Worm (Caenorhabditis elegans) whole organism, L1 larva: ENCODE data around the gene K07C5.3.

Experiments
- F16B12.6 ChIP-seq: fragments of 150-350 bp; optimal IDR thresholded peaks from 2 replicates; lab custom pipeline; 2014; ENCODE audit warnings: missing biosample characterization, missing genetic modification characterization
- alr-1 ChIP-seq: fragments of 200-800 bp; sonication (Bioruptor generic); optimal IDR thresholded peaks from 2 replicates; lab custom pipeline; 2018; ENCODE audit warnings: borderline replicate concordance, mild to moderate bottlenecking, missing genetic modification characterization, missing compliant biosample characterization
- ceh-82 ChIP-seq, 3 experiments: fragments of 150-350 bp in 1 of 3; sonication (generic microtip) in 2 of 3; optimal IDR thresholded peaks; 2 replicates each; lab custom pipeline; 2014 to 2017; ENCODE audit warnings: missing biosample characterization in 3 of 3, missing genetic modification characterization in 3 of 3
- ceh-90 ChIP-seq: sonication (generic microtip); optimal IDR thresholded peaks from 2 replicates; lab custom pipeline; 2016; ENCODE audit warnings: missing genetic modification characterization, missing compliant biosample characterization
- ces-1 ChIP-seq: fragments of 150-350 bp; optimal IDR thresholded peaks from 2 replicates; lab custom pipeline; 2014; ENCODE audit warnings: missing biosample characterization, missing genetic modification reagents, missing genetic modification characterization
- efl-1 ChIP-seq, 4 experiments: fragments of 150-350 bp; optimal IDR thresholded peaks in 3 of 4; peaks in 1 of 4; 1 replicate in 1 of 4; 2 replicates in 3 of 4; lab custom pipeline; 2014; ENCODE audit warnings: missing biosample characterization in 2 of 4, missing genetic modification characterization in 2 of 4, missing genetic modification reagents in 2 of 4
- egl-13 ChIP-seq: sonication (generic microtip); optimal IDR thresholded peaks from 2 replicates; lab custom pipeline; 2016; ENCODE audit warnings: missing genotype, missing genetic modification reagents, missing genetic modification characterization, missing compliant biosample characterization
- elt-2 ChIP-seq: sonication (generic microtip); optimal IDR thresholded peaks from 2 replicates; lab custom pipeline; 2016; ENCODE audit warnings: missing genetic modification characterization, mild to moderate bottlenecking, inconsistent platforms, missing compliant biosample characterization, missing genetic modification reagents
- fkh-10 ChIP-seq: sonication (generic microtip); optimal IDR thresholded peaks from 2 replicates; lab custom pipeline; 2017; ENCODE audit warnings: missing biosample characterization, missing genetic modification reagents, missing genetic modification characterization
- fkh-8 ChIP-seq: sonication (generic microtip); optimal IDR thresholded peaks from 2 replicates; lab custom pipeline; 2016; ENCODE audit warnings: mild to moderate bottlenecking, missing genetic modification characterization, missing compliant biosample characterization
- fos-1 ChIP-seq: fragments of 150-350 bp; optimal IDR thresholded peaks from 2 replicates; lab custom pipeline; 2014; ENCODE audit warnings: missing biosample characterization, missing genetic modification characterization
- hlh-17 ChIP-seq: fragments of 200-800 bp; sonication (Bioruptor generic); optimal IDR thresholded peaks from 2 replicates; lab custom pipeline; 2018; ENCODE audit warnings: missing genetic modification characterization, mild to moderate bottlenecking, missing compliant biosample characterization, moderate library complexity, borderline replicate concordance
- hlh-4 ChIP-seq: sonication (generic microtip); optimal IDR thresholded peaks from 2 replicates; lab custom pipeline; 2016; ENCODE audit warnings: mild to moderate bottlenecking, missing genetic modification characterization, missing compliant biosample characterization
- irx-1 ChIP-seq: sonication (generic microtip); optimal IDR thresholded peaks from 2 replicates; lab custom pipeline; 2016; ENCODE audit warnings: missing genetic modification characterization, missing compliant biosample characterization
- lin-14 ChIP-seq: fragments of 200-800 bp; sonication (Bioruptor generic); optimal IDR thresholded peaks from 2 replicates; lab custom pipeline; 2018; ENCODE audit warnings: mild to moderate bottlenecking, missing genetic modification characterization, moderate library complexity, missing compliant biosample characterization
- lin-15B ChIP-seq: fragments of 150-350 bp; sonication (generic microtip); optimal IDR thresholded peaks from 3 replicates; lab custom pipeline; 2014; ENCODE audit warnings: missing biosample characterization, missing genetic modification characterization
- lin-35 ChIP-seq, 2 experiments: fragments of 150-350 bp; optimal IDR thresholded peaks; 2 replicates each; lab custom pipeline; 2014; ENCODE audit warnings: missing biosample characterization in 2 of 2, missing genetic modification characterization in 2 of 2, missing genetic modification reagents in 2 of 2
- lir-3 ChIP-seq: sonication (generic microtip); optimal IDR thresholded peaks from 2 replicates; lab custom pipeline; 2016; ENCODE audit warnings: mild to moderate bottlenecking, missing genetic modification characterization, moderate library complexity, missing compliant biosample characterization; ENCODE audit not compliant: poor library complexity
- mep-1 ChIP-seq: fragments of 150-350 bp; optimal IDR thresholded peaks from 2 replicates; lab custom pipeline; 2014; ENCODE audit warnings: missing biosample characterization, missing genetic modification characterization
- nhr-11 ChIP-seq: fragments of 150-350 bp; optimal IDR thresholded peaks from 2 replicates; lab custom pipeline; 2014; ENCODE audit warnings: missing biosample characterization, missing genetic modification characterization
- nhr-85 ChIP-seq: sonication (generic microtip); peaks from one replicate; lab custom pipeline; 2016; ENCODE audit warnings: missing genetic modification characterization, inconsistent platforms, missing compliant biosample characterization
- pag-3 ChIP-seq: sonication (generic microtip); optimal IDR thresholded peaks from 2 replicates; lab custom pipeline; 2017; ENCODE audit warnings: missing genetic modification characterization, mild to moderate bottlenecking, missing compliant biosample characterization, antibody characterized with exemption, borderline replicate concordance; ENCODE audit not compliant: insufficient read depth
- skn-1 ChIP-seq: fragments of 150-350 bp; optimal IDR thresholded peaks from 2 replicates; lab custom pipeline; 2014; ENCODE audit warnings: missing biosample characterization, missing genetic modification characterization
- snpc-4 ChIP-seq: fragments of 150-350 bp; optimal IDR thresholded peaks from 2 replicates; lab custom pipeline; 2014; ENCODE audit warnings: missing biosample characterization, missing genetic modification characterization
- sox-4 ChIP-seq: sonication (generic microtip); optimal IDR thresholded peaks from 2 replicates; lab custom pipeline; 2016; ENCODE audit warnings: missing genetic modification characterization, missing compliant biosample characterization
- swsn-7 ChIP-seq: sonication (generic microtip); optimal IDR thresholded peaks from 2 replicates; lab custom pipeline; 2016; ENCODE audit warnings: missing genetic modification characterization, missing compliant biosample characterization
- tlp-1 ChIP-seq: fragments of 150-350 bp; optimal IDR thresholded peaks from 2 replicates; lab custom pipeline; 2014; ENCODE audit warnings: missing biosample characterization, missing genetic modification characterization
- unc-130 ChIP-seq: fragments of 150-350 bp; optimal IDR thresholded peaks from 2 replicates; lab custom pipeline; 2017; ENCODE audit warnings: missing biosample characterization, missing genetic modification characterization, inconsistent platforms
- unc-62 ChIP-seq: fragments of 150-350 bp; optimal IDR thresholded peaks from 2 replicates; lab custom pipeline; 2014; ENCODE audit warnings: missing biosample characterization, missing genetic modification reagents, missing genetic modification characterization
- unc-86 ChIP-seq: sonication (generic microtip); optimal IDR thresholded peaks from 2 replicates; lab custom pipeline; 2016; ENCODE audit warnings: missing genetic modification characterization, missing compliant biosample characterization
- vab-15 ChIP-seq: sonication (generic microtip); optimal IDR thresholded peaks from 2 replicates; lab custom pipeline; 2017; ENCODE audit warnings: missing genotype, mild to moderate bottlenecking, missing genetic modification characterization, missing compliant biosample characterization
- xbp-1 ChIP-seq: sonication (generic microtip); optimal IDR thresholded peaks from 2 replicates; lab custom pipeline; 2016; ENCODE audit warnings: missing genetic modification characterization, missing compliant biosample characterization
- zip-4 ChIP-seq: fragments of 200-800 bp; sonication (Bioruptor generic); optimal IDR thresholded peaks from 2 replicates; lab custom pipeline; 2018; ENCODE audit warnings: mild to moderate bottlenecking, missing genetic modification characterization, moderate library complexity, missing compliant biosample characterization

The K07C5.3 gene

ce11 chrV:10379293-10379692, 36.5 kb downstream of the K07C5.3 start, which contains the start of gene AC3.12:
AC3.12 (minus strand) TSS chrV:10379393.
- TF ChIP-seq nhr-85 (peak; percentile 2), unc-130 (no peak)

DNA sequence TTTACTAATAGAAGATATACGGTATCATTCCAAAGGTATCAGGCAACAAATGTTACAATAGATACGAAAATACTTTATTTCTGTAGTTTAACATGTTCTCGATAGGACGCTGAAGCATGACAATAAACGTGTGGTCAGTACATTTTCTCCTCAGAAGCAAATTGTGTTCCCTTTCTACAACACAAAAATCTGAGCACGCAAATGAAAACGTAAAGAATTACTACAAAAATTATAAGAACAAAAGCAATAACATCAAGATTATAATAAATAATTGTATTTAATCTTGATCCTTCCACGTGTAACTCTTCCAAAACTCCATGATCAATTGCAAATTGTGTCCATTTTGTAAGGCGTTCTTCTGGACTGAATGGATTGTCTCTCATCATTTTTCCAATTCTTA, 36.9 kb downstream of the K07C5.3 start:
- no peak for TF ChIP-seq ceh-82 (tag; optimal IDR thresholded peaks at IDR 0.05; lab: Kevin White, UChicago)
- no peak for TF ChIP-seq hlh-4 (tag; lab: Kevin White, UChicago)
- no peak for TF ChIP-seq snpc-4 (tag; lab: Kevin White, UChicago)
- TF ChIP-seq vab-15 (tag; lab: Kevin White, UChicago): no peak
- TF ChIP-seq, all 84 proteins: peak for 0

- TF ChIP-seq elt-2 (tag; lab: Kevin White, UChicago) (no peak), fos-1 (tag; lab: Kevin White, UChicago) (no peak), zip-4 (no peak), egl-13 (tag; lab: Kevin White, UChicago) (no peak), unc-62 (GFP tag; lab: Kevin White, UChicago) (no peak), lir-3 (tag; lab: Kevin White, UChicago) (no peak), ces-1 (GFP tag; lab: Kevin White, UChicago) (no peak), hlh-17 (GFP tag; lab: Kevin White, UChicago) (no peak), lin-35 (GFP tag; optimal IDR thresholded peaks at IDR 0.05; lab: Kevin White, UChicago) (no peak), F16B12.6 (tag; lab: Kevin White, UChicago) (no peak), nhr-11 (no peak), swsn-7 (tag; lab: Kevin White, UChicago) (no peak), fkh-10 (no peak)
- TF ChIP-seq, all 84 proteins: peak for 0
Observed at ce11 chrV:10381726-10382125, 38.9 kb downstream of the K07C5.3 start, which contains the start of gene abu-1. abu-1 (minus strand) TSS chrV:10381826.

DNA sequence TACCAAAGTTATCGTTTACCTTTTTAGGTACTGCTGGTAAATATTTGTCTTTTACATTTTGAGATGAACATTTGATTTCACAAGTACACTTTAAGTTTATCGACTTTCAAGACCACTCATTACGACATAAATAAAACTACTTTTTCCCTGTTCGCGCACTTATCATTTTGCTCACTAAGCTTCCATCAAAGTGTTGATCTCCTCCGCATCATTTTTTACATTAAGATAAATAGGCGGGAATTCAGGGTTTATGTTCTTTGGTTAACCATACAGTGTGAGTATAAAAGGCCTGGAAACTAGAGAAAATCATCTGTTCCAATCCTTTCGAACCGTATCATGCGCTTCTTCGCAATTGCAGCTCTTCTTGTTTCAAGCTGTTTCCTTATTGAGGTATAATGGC, 39.3 kb downstream of the K07C5.3 start, which contains the start of gene pqn-2:
Gene pqn-2, plus strand, starts transcription at position 301 of the 400 bp plus-strand sequence.
- no peak for TF ChIP-seq nhr-85
- TF ChIP-seq xbp-1 (tag; lab: Kevin White, UChicago): no peak
- TF ChIP-seq swsn-7 (tag; lab: Kevin White, UChicago): no peak
- TF ChIP-seq fkh-8 (tag; lab: Kevin White, UChicago): no peak
- no peak for TF ChIP-seq lin-15B
- no peak for TF ChIP-seq lir-3 (tag; lab: Kevin White, UChicago)
- TF ChIP-seq sox-4 (tag; lab: Kevin White, UChicago): no peak
- no peak for TF ChIP-seq snpc-4 (tag; lab: Kevin White, UChicago)
- no peak for TF ChIP-seq lin-14
- TF ChIP-seq pag-3 (tag; lab: Kevin White, UChicago): no peak
- no peak for TF ChIP-seq alr-1
- no peak for TF ChIP-seq skn-1 (tag; lab: Kevin White, UChicago)
- TF ChIP-seq hlh-17 (GFP tag; lab: Kevin White, UChicago): no peak
- no peak for TF ChIP-seq ceh-90
- no peak for TF ChIP-seq unc-86 (tag; lab: Kevin White, UChicago)
- no peak for TF ChIP-seq tlp-1
- TF ChIP-seq mep-1 (tag; lab: Kevin White, UChicago): no peak
- TF ChIP-seq irx-1 (tag; lab: Kevin White, UChicago): no peak

- TF ChIP-seq efl-1 (optimal IDR thresholded peaks at IDR 0.05; lab: Kevin White, UChicago) (no peak), efl-1 (GFP tag; optimal IDR thresholded peaks at IDR 0.05 in 1 of 2; lab: Kevin White, UChicago) (no peak), irx-1 (tag; lab: Kevin White, UChicago) (no peak)
Observed at ce11 chrV:10383950-10384349, 41.1 kb downstream of the K07C5.3 start, which contains the start of gene spe-10. spe-10 (plus strand) TSS chrV:10384250.
